Worm (Caenorhabditis elegans): ENCODE data around the gene srh-213.

DNA sequence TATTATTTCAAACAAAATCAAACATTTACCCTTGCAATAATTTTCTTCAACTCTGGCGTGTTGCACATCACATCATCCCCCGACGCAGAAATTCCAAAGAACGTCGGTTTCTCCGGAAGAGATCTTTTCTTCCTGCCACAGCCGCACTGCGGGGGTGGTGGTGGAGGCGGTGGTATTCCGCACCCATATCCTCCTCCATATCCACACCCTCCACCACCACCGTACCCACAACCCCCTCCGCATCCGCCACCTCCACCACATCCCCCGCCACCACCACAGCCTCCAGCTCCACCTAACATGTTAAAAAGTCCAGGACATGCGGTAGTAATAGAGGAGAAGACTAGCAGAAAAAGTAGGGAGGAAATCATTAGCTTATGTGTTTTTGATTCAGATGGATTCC lies 40.0 kb downstream of the srh-213 start, which contains the start of gene grl-29:
- TF ChIP-seq W03F9.2 (tag; optimal IDR thresholded peaks at IDR 0.05) = no peak
- no peak for TF ChIP-seq him-1 (tag; optimal IDR thresholded peaks at IDR 0.05)
